Fruit fly (Drosophila melanogaster): ENCODE data around the gene Cph.

Gene Cph

DNA sequence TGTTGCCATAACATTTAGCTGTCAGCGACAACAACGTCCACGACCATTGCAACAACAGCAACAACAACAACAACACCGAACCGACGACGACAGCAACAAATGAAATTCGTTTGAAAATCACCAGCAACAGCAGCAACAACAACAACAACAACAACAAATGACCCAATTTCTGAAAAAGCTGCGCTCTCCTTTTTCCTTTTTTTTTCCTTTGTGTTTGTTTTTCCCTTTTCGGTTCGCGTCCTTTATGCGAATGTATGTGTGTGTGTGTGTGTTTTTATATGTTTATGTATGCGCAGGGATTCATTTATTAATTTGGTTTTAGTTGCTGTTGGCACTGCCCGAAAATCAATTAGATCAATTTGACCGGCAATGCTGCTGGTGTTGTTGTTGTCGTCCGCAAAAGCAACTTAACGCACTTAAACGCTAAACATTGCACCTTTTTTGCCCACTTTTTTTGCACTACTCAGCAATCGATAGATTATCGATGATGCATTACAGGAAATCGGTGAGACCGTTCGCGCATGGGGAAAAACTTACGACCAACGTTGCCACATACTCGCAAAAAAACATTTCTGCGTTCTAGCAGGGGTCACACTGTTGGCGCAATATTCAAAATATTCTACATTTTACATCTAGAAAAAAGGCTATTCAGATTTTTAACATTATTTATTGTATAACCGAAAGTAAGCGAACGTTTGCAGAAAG is 153.4 kb downstream of the Cph start, which contains the start of gene unc-119 (continued):
- TF ChIP-seq zen (tag; optimal IDR thresholded peaks at IDR 0.05), result peak; percentile 37
- peak; percentile 72 for TF ChIP-seq unc-4 (GFP tag; IDR thresholded peaks at IDR 0.05; ENCODE audit: partially characterized antibody)
- TF ChIP-seq ERR (GFP tag; optimal IDR thresholded peaks at IDR 0.05), result no peak
- no peak for TF ChIP-seq crol (GFP tag; IDR thresholded peaks at IDR 0.05)
- TF ChIP-seq Meics (GFP tag; optimal IDR thresholded peaks at IDR 0.05), result no peak
- TF ChIP-seq lov (optimal IDR thresholded peaks at IDR 0.05), result no peak
- TF ChIP-seq lov (GFP tag; IDR thresholded peaks at IDR 0.05), result no peak
- no peak for TF ChIP-seq CG13424 (tag; optimal IDR thresholded peaks at IDR 0.05)
- TF ChIP-seq CG17186 (GFP tag; optimal IDR thresholded peaks at IDR 0.05), result peak; percentile 82
- TF ChIP-seq odd (GFP tag; optimal IDR thresholded peaks at IDR 0.05), result no peak
- TF ChIP-seq CG17385 (GFP tag; optimal IDR thresholded peaks at IDR 0.05), result no peak
- TF ChIP-seq ftz-f1 (GFP tag; optimal IDR thresholded peaks at IDR 0.05), result no peak
- no peak for TF ChIP-seq bigmax (GFP tag; optimal IDR thresholded peaks at IDR 0.05)
- no peak for TF ChIP-seq CG7357 (GFP tag; IDR thresholded peaks at IDR 0.05)
- TF ChIP-seq Tbp (GFP tag; optimal IDR thresholded peaks at IDR 0.05), result no peak
- TF ChIP-seq Nf-YC (tag; optimal IDR thresholded peaks at IDR 0.05), result peak; percentile 21
- peak; percentile 93 for TF ChIP-seq Dp (GFP tag; optimal IDR thresholded peaks at IDR 0.05)
- peak; percentile 1 for TF ChIP-seq CG10147 (GFP tag; optimal IDR thresholded peaks at IDR 0.05)
- TF ChIP-seq CG18262 (tag; optimal IDR thresholded peaks at IDR 0.05), result no peak
- no peak for TF ChIP-seq CG11247 (GFP tag; IDR thresholded peaks at IDR 0.05)
- no peak for TF ChIP-seq jumu (GFP tag; optimal IDR thresholded peaks at IDR 0.05)
- TF ChIP-seq Dll (GFP tag; IDR thresholded peaks at IDR 0.05; ENCODE audit: partially characterized antibody), result peak; percentile 76
- no peak for TF ChIP-seq CG4404 (GFP tag; IDR thresholded peaks at IDR 0.05)
- TF ChIP-seq CG13123 (GFP tag; optimal IDR thresholded peaks at IDR 0.05), result no peak
- TF ChIP-seq Atf3 (GFP tag; optimal IDR thresholded peaks at IDR 0.05), result no peak
- 0 out of 4 replicates have a peak, but pooled peaks have one; percentile 61 for TF ChIP-seq chinmo (GFP tag; IDR thresholded peaks at IDR 0.05; ENCODE audit: partially characterized antibody)
- TF ChIP-seq HLH3B (GFP tag; IDR thresholded peaks at IDR 0.05), result no peak
- no peak for TF ChIP-seq CG10543 (GFP tag; optimal IDR thresholded peaks at IDR 0.05)
- no peak for TF ChIP-seq Optix (GFP tag; IDR thresholded peaks at IDR 0.05)
- no peak for TF ChIP-seq ash1 (GFP tag; optimal IDR thresholded peaks at IDR 0.05)
- TF ChIP-seq CG17328 (GFP tag; IDR thresholded peaks at IDR 0.05), result no peak
- TF ChIP-seq E2f2 (GFP tag; IDR thresholded peaks at IDR 0.05), result peak; percentile 96
- peak; percentile 23 for TF ChIP-seq CG8290 (GFP tag; optimal IDR thresholded peaks at IDR 0.05)
- TF ChIP-seq CG8290 (tag; optimal IDR thresholded peaks at IDR 0.05), result peak in 1 of 2 experiments; percentile 70
- no peak for TF ChIP-seq otp (GFP tag; IDR thresholded peaks at IDR 0.05)
- TF ChIP-seq ap (GFP tag; IDR thresholded peaks at IDR 0.05), result no peak
- no peak for TF ChIP-seq CG32772 (GFP tag; IDR thresholded peaks at IDR 0.05)
- no peak for TF ChIP-seq gt (GFP tag; IDR thresholded peaks at IDR 0.05)
- no peak for TF ChIP-seq psq (GFP tag; optimal IDR thresholded peaks at IDR 0.05)
- no peak for TF ChIP-seq H15 (GFP tag; IDR thresholded peaks at IDR 0.05)
- TF ChIP-seq NfI (GFP tag; optimal IDR thresholded peaks at IDR 0.05), result peak; percentile 7
- TF ChIP-seq cato (GFP tag; optimal IDR thresholded peaks at IDR 0.05; ENCODE audit: borderline replicate concordance), result no peak
- TF ChIP-seq dmrt99B (tag; optimal IDR thresholded peaks at IDR 0.05), result no peak
- TF ChIP-seq gfzf (GFP tag; optimal IDR thresholded peaks at IDR 0.05), result peak; percentile 80
- TF ChIP-seq pfk (GFP tag; optimal IDR thresholded peaks at IDR 0.05), result no peak
- TF ChIP-seq pho (GFP tag; optimal IDR thresholded peaks at IDR 0.05), result peak; percentile 10
- peak; percentile 87 for TF ChIP-seq CG9797 (GFP tag; optimal IDR thresholded peaks at IDR 0.05)
- TF ChIP-seq inv (GFP tag; IDR thresholded peaks at IDR 0.05; ENCODE audit: partially characterized antibody), result peak; percentile 63
- TF ChIP-seq eyg (GFP tag; optimal IDR thresholded peaks at IDR 0.05), result no peak
- no peak for TF ChIP-seq Usf (GFP tag; optimal IDR thresholded peaks at IDR 0.05)
- peak; percentile 63; the same call in 2 of the 3 replicates for TF ChIP-seq HLH4C (GFP tag; IDR thresholded peaks at IDR 0.05; ENCODE audit: partially characterized antibody)
